Fruit fly (Drosophila melanogaster): ENCODE results near the gene sens-2.
A peak's percentile ranks its signal among the peaks of the same experiment; 100 is the strongest.

sens-2 gene

dm6 chr2L:6851963-6852671 is 30.4 kb downstream of the sens-2 start, which contains the start of gene Rca1 (continued):
- no peak for TF ChIP-seq crc (GFP tag; optimal IDR thresholded peaks at IDR 0.05)
- TF ChIP-seq CG2199 (GFP tag; IDR thresholded peaks at IDR 0.05) = 0 out of 3 replicates have a peak, but pooled peaks have one; percentile 55
- TF ChIP-seq tup (GFP tag; optimal IDR thresholded peaks at IDR 0.05) = no peak
- TF ChIP-seq NFAT (GFP tag; IDR thresholded peaks at IDR 0.05) = no peak
- no peak for TF ChIP-seq nom (GFP tag; optimal IDR thresholded peaks at IDR 0.05)
- peak; percentile 66 for TF ChIP-seq CG2116 (GFP tag; optimal IDR thresholded peaks at IDR 0.05)
- no peak for TF ChIP-seq CG17385 (GFP tag; optimal IDR thresholded peaks at IDR 0.05)
- TF ChIP-seq B-H2 (GFP tag; optimal IDR thresholded peaks at IDR 0.05) = no peak
- TF ChIP-seq Ssrp (tag; optimal IDR thresholded peaks at IDR 0.05) = no peak
- TF ChIP-seq Myb (GFP tag; optimal IDR thresholded peaks at IDR 0.05) = peak; percentile 70
- TF ChIP-seq CG13296 (GFP tag; optimal IDR thresholded peaks at IDR 0.05) = no peak
- no peak for TF ChIP-seq CG16779 (GFP tag; IDR thresholded peaks at IDR 0.05)
- peak; percentile 82 for TF ChIP-seq Lhr (GFP tag; optimal IDR thresholded peaks at IDR 0.05)
- peak; percentile 58 for TF ChIP-seq CG13287 (GFP tag; IDR thresholded peaks at IDR 0.05; ENCODE audit: partially characterized antibody)
- TF ChIP-seq CG13894 (tag; optimal IDR thresholded peaks at IDR 0.05) = no peak
- TF ChIP-seq crol (GFP tag; IDR thresholded peaks at IDR 0.05) = no peak
- no peak for TF ChIP-seq CG4424 (GFP tag; optimal IDR thresholded peaks at IDR 0.05)
- TF ChIP-seq stwl (tag; optimal IDR thresholded peaks at IDR 0.05) = peak; percentile 74
- TF ChIP-seq CG15073 (GFP tag; optimal IDR thresholded peaks at IDR 0.05) = no peak
- no peak for TF ChIP-seq chn (GFP tag; optimal IDR thresholded peaks at IDR 0.05)
- TF ChIP-seq CG11723 (GFP tag; optimal IDR thresholded peaks at IDR 0.05) = no peak
- TF ChIP-seq CoRest (tag; optimal IDR thresholded peaks at IDR 0.05) = peak; percentile 44
- TF ChIP-seq CG14667 (GFP tag; IDR thresholded peaks at IDR 0.05) = no peak
- no peak for TF ChIP-seq CG18599 (GFP tag; optimal IDR thresholded peaks at IDR 0.05)
- no peak for TF ChIP-seq Pdp1 (GFP tag; optimal IDR thresholded peaks at IDR 0.05)
- no peak for TF ChIP-seq CG4820 (GFP tag; optimal IDR thresholded peaks at IDR 0.05)
- TF ChIP-seq bbx (GFP tag; IDR thresholded peaks at IDR 0.05; ENCODE audit: partially characterized antibody) = no peak
- TF ChIP-seq CHES-1-like (GFP tag; optimal IDR thresholded peaks at IDR 0.05) = peak; percentile 55
- peak; percentile 60 for TF ChIP-seq Sry-δ (GFP tag; optimal IDR thresholded peaks at IDR 0.05)
- peak; percentile 73 for TF ChIP-seq CG12659 (GFP tag; optimal IDR thresholded peaks at IDR 0.05)
- no peak for TF ChIP-seq so (GFP tag; IDR thresholded peaks at IDR 0.05)
- peak; percentile 65; the same call in 2 of the 3 replicates for TF ChIP-seq knrl (GFP tag; IDR thresholded peaks at IDR 0.05; ENCODE audit: partially characterized antibody)
- TF ChIP-seq CG16813 (GFP tag; IDR thresholded peaks at IDR 0.05; ENCODE audit: partially characterized antibody) = 0 out of 3 replicates have a peak, but pooled peaks have one; percentile 57
- TF ChIP-seq CG18262 (tag; optimal IDR thresholded peaks at IDR 0.05) = no peak
- no peak for TF ChIP-seq CG15696 (tag; optimal IDR thresholded peaks at IDR 0.05)
- TF ChIP-seq CG17912 (GFP tag; optimal IDR thresholded peaks at IDR 0.05) = no peak
- no peak for TF ChIP-seq emc (GFP tag; optimal IDR thresholded peaks at IDR 0.05)
- no peak for TF ChIP-seq CG9817 (tag; optimal IDR thresholded peaks at IDR 0.05)
- no peak for TF ChIP-seq CG2889 (GFP tag; IDR thresholded peaks at IDR 0.05)
- TF ChIP-seq pan (optimal IDR thresholded peaks at IDR 0.05) = no peak
- TF ChIP-seq pan (GFP tag; optimal IDR thresholded peaks at IDR 0.05 in 1 of 2, IDR thresholded peaks at IDR 0.05 in 1 of 2) = no peak
- TF ChIP-seq eve (GFP tag; optimal IDR thresholded peaks at IDR 0.05) = no peak
- TF ChIP-seq MBD-R2 (GFP tag; IDR thresholded peaks at IDR 0.05) = peak; percentile 51
- peak; percentile 35 for TF ChIP-seq Ets65A (GFP tag)
- no peak for TF ChIP-seq run (tag; optimal IDR thresholded peaks at IDR 0.05)
- no peak for TF ChIP-seq Nf-YB (GFP tag; optimal IDR thresholded peaks at IDR 0.05)
- TF ChIP-seq vvl (GFP tag; IDR thresholded peaks at IDR 0.05) = no peak
- no peak for TF ChIP-seq Hr51 (GFP tag; optimal IDR thresholded peaks at IDR 0.05)
- no peak for TF ChIP-seq tgo (GFP tag; IDR thresholded peaks at IDR 0.05)

All from whole organism, embryonic.